Worm (Caenorhabditis elegans) whole organism, early embryonic: ENCODE measurements around the gene C30H6.5.

ENCODE experiments used
- B0310.2 ChIP-seq: sonication (generic microtip); optimal IDR thresholded peaks from 2 replicates; lab custom pipeline; 2016; ENCODE audit warnings: mild to moderate bottlenecking, missing genetic modification characterization, missing compliant biosample characterization
- ama-1 ChIP-seq: fragments of 150-350 bp; optimal IDR thresholded peaks from 2 replicates; lab custom pipeline; 2014
- pes-1 ChIP-seq: fragments of 200-800 bp; sonication (Bioruptor generic); IDR thresholded peaks from 2 replicates; pipeline ENCODE4 v1.3.6; 2022; ENCODE audit warnings: missing genetic modification reagents, missing genetic modification characterization, missing compliant biosample characterization

- TF ChIP-seq pes-1 (GFP tag; lab: Robert Waterston, UW) (no peak), ama-1 (no peak), B0310.2 (tag; lab: Kevin White, UChicago) (no peak)
Observed at ce11 chrIV:17405530-17405929, 34.0 kb downstream of the C30H6.5 start, which contains the start of gene pmp-4.
